Worm (Caenorhabditis elegans): ENCODE results near the gene srg-33.

DNA sequence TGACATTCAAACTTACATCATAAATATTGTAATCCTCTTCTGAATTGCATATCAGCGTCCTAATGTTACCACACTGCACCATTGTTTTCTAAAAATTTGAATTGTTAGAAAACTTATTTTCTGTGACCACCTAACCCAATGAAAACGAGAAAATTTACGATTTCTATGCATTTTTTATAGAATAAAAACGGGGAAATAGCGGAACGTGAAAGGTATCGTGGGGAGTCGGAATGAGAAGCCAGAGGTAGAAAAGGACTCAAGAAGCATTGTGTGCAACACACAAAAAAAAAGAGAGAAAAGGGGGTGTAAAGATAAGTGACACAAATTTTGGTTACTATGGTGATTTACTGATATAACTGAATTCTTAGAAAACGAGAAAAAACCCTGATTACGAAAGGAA is 41.7 kb upstream of the srg-33 start, which contains the start of gene C16D9.6:
- TF ChIP-seq unc-39 (tag; optimal IDR thresholded peaks at IDR 0.05), result no peak
- TF ChIP-seq nhr-2 (tag; optimal IDR thresholded peaks at IDR 0.05), result no peak
- TF ChIP-seq snpc-4 (tag; optimal IDR thresholded peaks at IDR 0.05), result no peak
- no peak for TF ChIP-seq elt-1 (tag; optimal IDR thresholded peaks at IDR 0.05; ENCODE audit: borderline replicate concordance, insufficient read depth)
- no peak for TF ChIP-seq ceh-83 (GFP tag; optimal IDR thresholded peaks at IDR 0.05)
- TF ChIP-seq nhr-237 (tag; optimal IDR thresholded peaks at IDR 0.05), result no peak
- TF ChIP-seq nhr-12 (tag; optimal IDR thresholded peaks at IDR 0.05), result no peak
